Worm (Caenorhabditis elegans) whole organism, L1 larva: ENCODE results near the gene acr-10.
A peak's percentile ranks its signal among the peaks of the same experiment; 100 is the strongest.

Experiments used
- C04F5.9 ChIP-seq: sonication (generic microtip); optimal IDR thresholded peaks from 2 replicates; lab custom pipeline; 2016; ENCODE audit warnings: missing genetic modification characterization, missing compliant biosample characterization
- C34B4.2 ChIP-seq: sonication (generic microtip); optimal IDR thresholded peaks from 2 replicates; lab custom pipeline; 2017; ENCODE audit warnings: mild to moderate bottlenecking, missing genetic modification characterization, missing compliant biosample characterization
- alr-1 ChIP-seq: fragments of 200-800 bp; sonication (Bioruptor generic); optimal IDR thresholded peaks from 2 replicates; lab custom pipeline; 2018; ENCODE audit warnings: borderline replicate concordance, mild to moderate bottlenecking, missing genetic modification characterization, missing compliant biosample characterization
- aly-2 ChIP-seq: fragments of 150-350 bp; optimal IDR thresholded peaks from 2 replicates; lab custom pipeline; 2014; ENCODE audit warnings: missing biosample characterization, missing genetic modification characterization
- ama-1 ChIP-seq: fragments of 150-350 bp; optimal IDR thresholded peaks from 2 replicates; lab custom pipeline; 2014
- blmp-1 ChIP-seq: fragments of 150-350 bp; optimal IDR thresholded peaks from 2 replicates; lab custom pipeline; 2014; ENCODE audit warnings: missing biosample characterization, missing genetic modification characterization
- ceh-63 ChIP-seq: fragments of 200-800 bp; sonication (Bioruptor generic); optimal IDR thresholded peaks from 2 replicates; lab custom pipeline; 2018; ENCODE audit warnings: mild to moderate bottlenecking, missing genetic modification characterization, missing compliant biosample characterization
- ceh-8 ChIP-seq: fragments of 200-800 bp; sonication (Bioruptor generic); optimal IDR thresholded peaks from 2 replicates; lab custom pipeline; 2018; ENCODE audit warnings: mild to moderate bottlenecking, missing genetic modification characterization, moderate library complexity, missing compliant biosample characterization
- ceh-82 ChIP-seq, 3 experiments: fragments of 150-350 bp in 1 of 3; sonication (generic microtip) in 2 of 3; optimal IDR thresholded peaks; 2 replicates each; lab custom pipeline; 2014 to 2017; ENCODE audit warnings: missing biosample characterization in 3 of 3, missing genetic modification characterization in 3 of 3
- ceh-88 ChIP-seq: fragments of 200-800 bp; sonication (Bioruptor generic); IDR thresholded peaks from 2 replicates; pipeline ENCODE4 v1.3.6; 2022; ENCODE audit warnings: missing genetic modification characterization, missing compliant biosample characterization
- ces-1 ChIP-seq: fragments of 150-350 bp; optimal IDR thresholded peaks from 2 replicates; lab custom pipeline; 2014; ENCODE audit warnings: missing biosample characterization, missing genetic modification reagents, missing genetic modification characterization
- dpl-1 ChIP-seq, 3 experiments: fragments of 150-350 bp in 2 of 3; sonication (generic microtip) in 1 of 3; optimal IDR thresholded peaks; 2 replicates each; lab custom pipeline; 2014 to 2017; ENCODE audit warnings: missing biosample characterization in 3 of 3, missing genetic modification characterization in 3 of 3, missing genetic modification reagents in 3 of 3
- efl-1 ChIP-seq, 4 experiments: fragments of 150-350 bp; optimal IDR thresholded peaks in 3 of 4; peaks in 1 of 4; 1 replicate in 1 of 4; 2 replicates in 3 of 4; lab custom pipeline; 2014; ENCODE audit warnings: missing biosample characterization in 2 of 4, missing genetic modification characterization in 2 of 4, missing genetic modification reagents in 2 of 4
- efl-3 ChIP-seq: fragments of 200-800 bp; sonication (Bioruptor generic); optimal IDR thresholded peaks from 2 replicates; lab custom pipeline; 2018; ENCODE audit warnings: mild to moderate bottlenecking, missing genetic modification characterization, missing compliant biosample characterization
- elt-3 ChIP-seq, 6 experiments: fragments of 150-350 bp in 1 of 6; sonication (generic microtip); optimal IDR thresholded peaks; 2 replicates each; lab custom pipeline; 2017 to 2018; ENCODE audit warnings: missing biosample characterization in 6 of 6, missing genetic modification characterization in 6 of 6, inconsistent platforms in 1 of 6
- ets-5 ChIP-seq: fragments of 200-800 bp; sonication (Bioruptor generic); IDR thresholded peaks from 2 replicates; pipeline ENCODE4 v1.3.6; 2022; ENCODE audit warnings: missing genetic modification characterization, missing compliant biosample characterization
- fkh-10 ChIP-seq: sonication (generic microtip); optimal IDR thresholded peaks from 2 replicates; lab custom pipeline; 2017; ENCODE audit warnings: missing biosample characterization, missing genetic modification reagents, missing genetic modification characterization
- fkh-8 ChIP-seq: sonication (generic microtip); optimal IDR thresholded peaks from 2 replicates; lab custom pipeline; 2016; ENCODE audit warnings: mild to moderate bottlenecking, missing genetic modification characterization, missing compliant biosample characterization
- grh-1 ChIP-seq: fragments of 200-800 bp; sonication (Bioruptor generic); IDR thresholded peaks from 2 replicates; pipeline ENCODE4 v1.3.6; 2022; ENCODE audit warnings: missing genetic modification reagents, missing genetic modification characterization, missing compliant biosample characterization
- hlh-4 ChIP-seq: sonication (generic microtip); optimal IDR thresholded peaks from 2 replicates; lab custom pipeline; 2016; ENCODE audit warnings: mild to moderate bottlenecking, missing genetic modification characterization, missing compliant biosample characterization
- hpl-2 ChIP-seq: fragments of 150-350 bp; optimal IDR thresholded peaks from 2 replicates; lab custom pipeline; 2014; ENCODE audit warnings: missing biosample characterization, missing genetic modification reagents, missing genetic modification characterization
- irx-1 ChIP-seq: sonication (generic microtip); optimal IDR thresholded peaks from 2 replicates; lab custom pipeline; 2016; ENCODE audit warnings: missing genetic modification characterization, missing compliant biosample characterization
- isw-1 ChIP-seq: fragments of 200-800 bp; sonication (Bioruptor generic); IDR thresholded peaks from 2 replicates; pipeline ENCODE4 v1.3.6; 2022; ENCODE audit warnings: missing genetic modification characterization, missing compliant biosample characterization
- jun-1 ChIP-seq: fragments of 150-350 bp; optimal IDR thresholded peaks from 2 replicates; lab custom pipeline; 2014; ENCODE audit warnings: missing biosample characterization, missing genetic modification reagents, missing genetic modification characterization
- lin-13 ChIP-seq: fragments of 150-350 bp; optimal IDR thresholded peaks from 2 replicates; lab custom pipeline; 2014; ENCODE audit warnings: missing biosample characterization, missing genetic modification reagents, missing genetic modification characterization
- lin-14 ChIP-seq: fragments of 200-800 bp; sonication (Bioruptor generic); optimal IDR thresholded peaks from 2 replicates; lab custom pipeline; 2018; ENCODE audit warnings: mild to moderate bottlenecking, missing genetic modification characterization, moderate library complexity, missing compliant biosample characterization
- lin-15B ChIP-seq: fragments of 150-350 bp; sonication (generic microtip); optimal IDR thresholded peaks from 3 replicates; lab custom pipeline; 2014; ENCODE audit warnings: missing biosample characterization, missing genetic modification characterization
- lin-35 ChIP-seq, 2 experiments: fragments of 150-350 bp; optimal IDR thresholded peaks; 2 replicates each; lab custom pipeline; 2014; ENCODE audit warnings: missing biosample characterization in 2 of 2, missing genetic modification characterization in 2 of 2, missing genetic modification reagents in 2 of 2
- lin-39 ChIP-seq: fragments of 150-350 bp; optimal IDR thresholded peaks from 2 replicates; lab custom pipeline; 2014; ENCODE audit warnings: missing biosample characterization, missing genetic modification reagents, missing genetic modification characterization
- lsy-2 ChIP-seq, 2 experiments: fragments of 150-350 bp; optimal IDR thresholded peaks; 2 replicates each; lab custom pipeline; 2014; ENCODE audit warnings: missing biosample characterization in 2 of 2, missing genetic modification characterization in 2 of 2
- mab-9 ChIP-seq: fragments of 200-800 bp; sonication (Bioruptor generic); IDR thresholded peaks from 2 replicates; pipeline ENCODE4 v1.3.6; 2022; ENCODE audit warnings: missing genetic modification reagents, missing genetic modification characterization, missing compliant biosample characterization
- mef-2 ChIP-seq: fragments of 150-350 bp; optimal IDR thresholded peaks from 2 replicates; lab custom pipeline; 2014; ENCODE audit warnings: missing biosample characterization, missing genetic modification characterization
- nhr-12 ChIP-seq: sonication (generic microtip); optimal IDR thresholded peaks from 2 replicates; lab custom pipeline; 2017; ENCODE audit warnings: missing biosample characterization, missing genetic modification characterization
- nhr-237 ChIP-seq: fragments of 150-350 bp; optimal IDR thresholded peaks from 2 replicates; lab custom pipeline; 2014; ENCODE audit warnings: missing biosample characterization, missing genetic modification characterization
- nhr-28 ChIP-seq: fragments of 150-350 bp; optimal IDR thresholded peaks from 2 replicates; lab custom pipeline; 2014; ENCODE audit warnings: missing biosample characterization, missing genetic modification characterization
- nhr-47 ChIP-seq: sonication (generic microtip); optimal IDR thresholded peaks from 2 replicates; lab custom pipeline; 2016; ENCODE audit warnings: mild to moderate bottlenecking, missing genetic modification characterization, moderate library complexity, missing compliant biosample characterization
- nhr-76 ChIP-seq: sonication (generic microtip); optimal IDR thresholded peaks from 2 replicates; lab custom pipeline; 2017; ENCODE audit warnings: missing biosample characterization, missing genetic modification characterization
- nhr-84 ChIP-seq: sonication (generic microtip); optimal IDR thresholded peaks from 2 replicates; lab custom pipeline; 2017; ENCODE audit warnings: missing biosample characterization, missing genetic modification characterization
- pag-3 ChIP-seq: sonication (generic microtip); optimal IDR thresholded peaks from 2 replicates; lab custom pipeline; 2017; ENCODE audit warnings: missing genetic modification characterization, mild to moderate bottlenecking, missing compliant biosample characterization, antibody characterized with exemption, borderline replicate concordance; ENCODE audit not compliant: insufficient read depth
- pqm-1 ChIP-seq: sonication (generic microtip); optimal IDR thresholded peaks from 3 replicates; lab custom pipeline; 2017; ENCODE audit warnings: missing biosample characterization, missing genetic modification characterization
- rnt-1 ChIP-seq: sonication (generic microtip); optimal IDR thresholded peaks from 2 replicates; lab custom pipeline; 2016; ENCODE audit warnings: mild to moderate bottlenecking, missing genetic modification characterization, moderate library complexity, missing compliant biosample characterization
- skn-1 ChIP-seq: fragments of 150-350 bp; optimal IDR thresholded peaks from 2 replicates; lab custom pipeline; 2014; ENCODE audit warnings: missing biosample characterization, missing genetic modification characterization
- snpc-4 ChIP-seq: fragments of 150-350 bp; optimal IDR thresholded peaks from 2 replicates; lab custom pipeline; 2014; ENCODE audit warnings: missing biosample characterization, missing genetic modification characterization
- snu-23 ChIP-seq: sonication (generic microtip); optimal IDR thresholded peaks from 2 replicates; lab custom pipeline; 2016; ENCODE audit warnings: missing genetic modification characterization, missing compliant biosample characterization
- sptf-1 ChIP-seq: fragments of 150-350 bp; optimal IDR thresholded peaks from 2 replicates; lab custom pipeline; 2014; ENCODE audit warnings: missing biosample characterization, missing genetic modification characterization
- swsn-7 ChIP-seq: sonication (generic microtip); optimal IDR thresholded peaks from 2 replicates; lab custom pipeline; 2016; ENCODE audit warnings: missing genetic modification characterization, missing compliant biosample characterization
- tbx-2 ChIP-seq: sonication (generic microtip); optimal IDR thresholded peaks from 2 replicates; lab custom pipeline; 2016; ENCODE audit warnings: missing genetic modification characterization, missing compliant biosample characterization
- tlp-1 ChIP-seq: fragments of 150-350 bp; optimal IDR thresholded peaks from 2 replicates; lab custom pipeline; 2014; ENCODE audit warnings: missing biosample characterization, missing genetic modification characterization
- unc-130 ChIP-seq: fragments of 150-350 bp; optimal IDR thresholded peaks from 2 replicates; lab custom pipeline; 2017; ENCODE audit warnings: missing biosample characterization, missing genetic modification characterization, inconsistent platforms
- unc-30 ChIP-seq: sonication (generic microtip); optimal IDR thresholded peaks from 2 replicates; lab custom pipeline; 2017; ENCODE audit warnings: missing biosample characterization, missing genetic modification characterization
- unc-86 ChIP-seq: sonication (generic microtip); optimal IDR thresholded peaks from 2 replicates; lab custom pipeline; 2016; ENCODE audit warnings: missing genetic modification characterization, missing compliant biosample characterization
- xbp-1 ChIP-seq: sonication (generic microtip); optimal IDR thresholded peaks from 2 replicates; lab custom pipeline; 2016; ENCODE audit warnings: missing genetic modification characterization, missing compliant biosample characterization
- zag-1 ChIP-seq: fragments of 150-350 bp; optimal IDR thresholded peaks from 2 replicates; lab custom pipeline; 2014; ENCODE audit warnings: missing biosample characterization, missing genetic modification characterization
- ztf-11 ChIP-seq, 2 experiments: sonication (generic microtip); optimal IDR thresholded peaks; 2 replicates each; lab custom pipeline; 2016 to 2017; ENCODE audit warnings: missing genetic modification characterization in 2 of 2, missing biosample characterization in 1 of 2, missing compliant biosample characterization in 1 of 2
- ztf-4 ChIP-seq: fragments of 150-350 bp; optimal IDR thresholded peaks from 2 replicates; lab custom pipeline; 2014; ENCODE audit warnings: missing biosample characterization, missing genetic modification characterization

Gene acr-10

ce11 chrX:4007724-4008123 lies 14.3 kb upstream of the acr-10 start:
- TF ChIP-seq fkh-10 (GFP tag; lab: Kevin White, UChicago), result no peak
- TF ChIP-seq C34B4.2 (tag; lab: Kevin White, UChicago), result no peak
- peak; percentile 58 for TF ChIP-seq nhr-47 (tag; lab: Kevin White, UChicago)
- TF ChIP-seq efl-1 (optimal IDR thresholded peaks at IDR 0.05; lab: Kevin White, UChicago), result no peak
- no peak for TF ChIP-seq efl-1 (GFP tag; optimal IDR thresholded peaks at IDR 0.05 in 1 of 2; lab: Kevin White, UChicago)
- no peak for TF ChIP-seq zag-1
- TF ChIP-seq elt-3 (tag; optimal IDR thresholded peaks at IDR 0.05; lab: Kevin White, UChicago), result no peak
- no peak for TF ChIP-seq unc-86 (tag; lab: Kevin White, UChicago)
- no peak for TF ChIP-seq hlh-4 (tag; lab: Kevin White, UChicago)
- TF ChIP-seq ceh-8 (GFP tag; lab: Kevin White, UChicago), result no peak
- TF ChIP-seq ets-5, result no peak
- no peak for TF ChIP-seq aly-2 (tag; lab: Kevin White, UChicago)
- TF ChIP-seq ztf-4 (tag; lab: Kevin White, UChicago), result no peak
- no peak for TF ChIP-seq rnt-1
- TF ChIP-seq nhr-84 (tag; lab: Kevin White, UChicago), result no peak
- no peak for TF ChIP-seq efl-3 (GFP tag; lab: Kevin White, UChicago)
- TF ChIP-seq unc-130 (tag; lab: Kevin White, UChicago), result no peak
- TF ChIP-seq ceh-88 (GFP tag; lab: Robert Waterston, UW), result no peak
- TF ChIP-seq fkh-8, result no peak
- no peak for TF ChIP-seq jun-1 (tag; lab: Kevin White, UChicago)
- no peak for TF ChIP-seq pqm-1 (tag; lab: Kevin White, UChicago)
- TF ChIP-seq lin-15B, result no peak
- TF ChIP-seq tlp-1 (tag; lab: Kevin White, UChicago), result no peak
- no peak for TF ChIP-seq sptf-1 (tag; lab: Kevin White, UChicago)
- no peak for TF ChIP-seq nhr-76 (tag; lab: Kevin White, UChicago)
- TF ChIP-seq lin-35 (GFP tag; optimal IDR thresholded peaks at IDR 0.05; lab: Kevin White, UChicago), result peak in 1 of 2 experiments; percentile 17
- no peak for TF ChIP-seq irx-1 (tag; lab: Kevin White, UChicago)
- TF ChIP-seq blmp-1 (tag; lab: Kevin White, UChicago), result no peak
- peak; percentile 36 for TF ChIP-seq tbx-2
- TF ChIP-seq isw-1, result no peak
- peak; percentile 44 for TF ChIP-seq lin-14 (GFP tag; lab: Kevin White, UChicago)
- no peak for TF ChIP-seq ces-1 (GFP tag; lab: Kevin White, UChicago)
- TF ChIP-seq unc-30 (tag; lab: Kevin White, UChicago), result no peak
- TF ChIP-seq lin-13 (GFP tag; lab: Kevin White, UChicago), result peak; percentile 15
- TF ChIP-seq ceh-63 (GFP tag; lab: Kevin White, UChicago), result no peak
- no peak for TF ChIP-seq ztf-11 (tag; optimal IDR thresholded peaks at IDR 0.05; lab: Kevin White, UChicago)
- TF ChIP-seq nhr-28 (tag; lab: Kevin White, UChicago), result no peak
- no peak for TF ChIP-seq alr-1 (tag; lab: Kevin White, UChicago)
- TF ChIP-seq mef-2 (tag; lab: Kevin White, UChicago), result no peak
- peak; percentile 45 for TF ChIP-seq snu-23 (GFP tag; lab: Kevin White, UChicago)
- TF ChIP-seq pag-3, result no peak
- TF ChIP-seq lin-39, result no peak
- no peak for TF ChIP-seq xbp-1 (tag; lab: Kevin White, UChicago)
- no peak for TF ChIP-seq swsn-7 (tag; lab: Kevin White, UChicago)
- peak; percentile 88 for TF ChIP-seq hpl-2 (GFP tag; lab: Kevin White, UChicago)
- TF ChIP-seq nhr-12 (tag; lab: Kevin White, UChicago), result no peak
- TF ChIP-seq lsy-2 (tag; optimal IDR thresholded peaks at IDR 0.05; lab: Kevin White, UChicago), result peak; percentile 14 to 29
- no peak for TF ChIP-seq nhr-237 (tag; lab: Kevin White, UChicago)
- TF ChIP-seq dpl-1 (GFP tag; optimal IDR thresholded peaks at IDR 0.05; lab: Kevin White, UChicago), result no peak
- TF ChIP-seq mab-9 (GFP tag; lab: Robert Waterston, UW), result no peak
- TF ChIP-seq ceh-82 (tag; optimal IDR thresholded peaks at IDR 0.05; lab: Kevin White, UChicago), result no peak
- no peak for TF ChIP-seq C04F5.9 (tag; lab: Kevin White, UChicago)
- TF ChIP-seq snpc-4 (tag; lab: Kevin White, UChicago), result no peak
- TF ChIP-seq grh-1, result no peak
- no peak for TF ChIP-seq skn-1 (tag; lab: Kevin White, UChicago)
- no peak for TF ChIP-seq ama-1 (lab: Kevin White, UChicago)
